Comparison of ENCODE assay signal across 6 worm cellular contexts in the genomic region with DNA sequence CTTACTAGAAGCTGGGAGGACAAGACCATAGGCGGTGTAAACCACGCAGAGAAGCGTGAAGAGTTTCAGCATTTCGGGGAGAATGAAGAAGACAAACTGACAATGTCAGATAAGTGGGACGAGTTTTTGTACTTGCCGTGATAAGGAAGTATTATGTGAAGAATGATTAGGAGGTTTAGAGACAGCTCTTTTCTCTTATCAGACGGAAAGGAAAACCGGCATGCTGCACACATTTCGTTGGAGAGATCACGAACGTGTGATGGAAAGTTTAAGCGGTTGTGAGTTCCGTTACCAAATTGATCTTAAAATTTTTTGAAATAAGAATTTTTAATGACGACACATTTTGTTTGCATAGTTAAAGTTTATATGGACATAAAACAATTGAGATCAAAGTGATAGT.
TF ChIP-seq lines count a peak whose summit lies in the region.

Gene F28H7.3, minus strand, starts transcription at position 159 of the 400 bp plus-strand sequence.

TF ChIP-seq in whole organism, L1 larva, 84 proteins besides CTCF, POLR2A, EP300 and RAD21:
- TF ChIP-seq elt-2 (tag; optimal IDR thresholded peaks at IDR 0.05; lab: Kevin White, UChicago) (peak; percentile 85), efl-1 (optimal IDR thresholded peaks at IDR 0.05; lab: Kevin White, UChicago) (no peak), efl-1 (GFP tag; optimal IDR thresholded peaks at IDR 0.05 in 1 of 2; lab: Kevin White, UChicago) (peak in 1 of 2 experiments; percentile 92), aly-2 (tag; optimal IDR thresholded peaks at IDR 0.05; lab: Kevin White, UChicago) (no peak)

TF ChIP-seq in whole organism, L2 larva, 48 proteins besides CTCF, POLR2A, EP300 and RAD21:
- TF ChIP-seq fos-1 (tag; optimal IDR thresholded peaks at IDR 0.05; lab: Kevin White, UChicago) (peak; percentile 71), sma-9 (GFP tag; optimal IDR thresholded peaks at IDR 0.05; lab: Kevin White, UChicago) (peak; percentile 64), sma-9 (tag; optimal IDR thresholded peaks at IDR 0.05; lab: Kevin White, UChicago) (no peak), crh-2 (tag; optimal IDR thresholded peaks at IDR 0.05; lab: Kevin White, UChicago) (peak; percentile 12), ZK546.5 (tag; optimal IDR thresholded peaks at IDR 0.05; lab: Kevin White, UChicago) (no peak)

TF ChIP-seq in whole organism, L3 larva, 47 proteins besides CTCF, POLR2A, EP300 and RAD21:
- TF ChIP-seq jun-1 (tag; optimal IDR thresholded peaks at IDR 0.05; lab: Kevin White, UChicago) (peak; percentile 61), elt-2 (tag; optimal IDR thresholded peaks at IDR 0.05; lab: Kevin White, UChicago) (peak; percentile 95), mml-1 (tag; optimal IDR thresholded peaks at IDR 0.05; lab: Kevin White, UChicago) (no peak), fos-1 (tag; optimal IDR thresholded peaks at IDR 0.05; lab: Kevin White, UChicago) (no peak), pha-4 (tag; optimal IDR thresholded peaks at IDR 0.05; lab: Kevin White, UChicago) (no peak), pqm-1 (tag; optimal IDR thresholded peaks at IDR 0.05; lab: Kevin White, UChicago) (peak; percentile 96), aly-2 (tag; optimal IDR thresholded peaks at IDR 0.05; lab: Kevin White, UChicago) (no peak)

TF ChIP-seq in whole organism, L4 larva, 104 proteins besides CTCF, POLR2A, EP300 and RAD21 (continues in another document):
- TF ChIP-seq tra-1 (GFP tag; IDR thresholded peaks at IDR 0.05; lab: Robert Waterston, UW): peak; percentile 45; the same call in 1 of the 2 replicates
- TF ChIP-seq madf-5 (GFP tag; IDR thresholded peaks at IDR 0.05; lab: Robert Waterston, UW): no peak
- TF ChIP-seq ama-1 (optimal IDR thresholded peaks at IDR 0.05; lab: Kevin White, UChicago): no peak
- TF ChIP-seq lin-38 (GFP tag; IDR thresholded peaks at IDR 0.05; lab: Robert Waterston, UW): no peak
- no peak for TF ChIP-seq zag-1 (tag; optimal IDR thresholded peaks at IDR 0.05; lab: Kevin White, UChicago)
- no peak for TF ChIP-seq nhr-25 (tag; optimal IDR thresholded peaks at IDR 0.05; lab: Kevin White, UChicago; ENCODE audit: borderline replicate concordance, insufficient read depth)
- TF ChIP-seq mep-1 (tag; optimal IDR thresholded peaks at IDR 0.05; lab: Kevin White, UChicago): no peak
- TF ChIP-seq ceh-62 (tag; optimal IDR thresholded peaks at IDR 0.05; lab: Kevin White, UChicago): no peak
- TF ChIP-seq Y75B8A.6 (GFP tag; IDR thresholded peaks at IDR 0.05; lab: Robert Waterston, UW): no peak
- no peak for TF ChIP-seq zip-11 (GFP tag; IDR thresholded peaks at IDR 0.05; lab: Robert Waterston, UW)
- TF ChIP-seq nhr-28 (tag; optimal IDR thresholded peaks at IDR 0.05; lab: Kevin White, UChicago): peak; percentile 73
- 0 out of 2 replicates have a peak, but pooled peaks have one; percentile 45 for TF ChIP-seq php-3 (GFP tag; IDR thresholded peaks at IDR 0.05; lab: Robert Waterston, UW)
- TF ChIP-seq tag-97 (GFP tag; IDR thresholded peaks at IDR 0.05; lab: Robert Waterston, UW): no peak
- no peak for TF ChIP-seq F10B5.3 (tag; optimal IDR thresholded peaks at IDR 0.05; lab: Kevin White, UChicago)
- TF ChIP-seq dve-1 (tag; optimal IDR thresholded peaks at IDR 0.05; lab: Kevin White, UChicago; ENCODE audit: insufficient read depth): peak; percentile 77
- TF ChIP-seq pha-4 (GFP tag; IDR thresholded peaks at IDR 0.05; lab: Robert Waterston, UW): no peak
- TF ChIP-seq pha-4 (tag; optimal IDR thresholded peaks at IDR 0.05; lab: Kevin White, UChicago): no peak
- TF ChIP-seq hlh-11 (tag; optimal IDR thresholded peaks at IDR 0.05; lab: Kevin White, UChicago): peak; percentile 65
- no peak for TF ChIP-seq Y48G9A.11 (GFP tag; IDR thresholded peaks at IDR 0.05; lab: Robert Waterston, UW)
- TF ChIP-seq nhr-77 (tag; optimal IDR thresholded peaks at IDR 0.05; lab: Kevin White, UChicago): peak; percentile 49
- TF ChIP-seq nhr-11 (tag; optimal IDR thresholded peaks at IDR 0.05; lab: Kevin White, UChicago): no peak
- TF ChIP-seq daf-16 (GFP tag; optimal IDR thresholded peaks at IDR 0.05; lab: Kevin White, UChicago): no peak
- TF ChIP-seq daf-16 (tag; optimal IDR thresholded peaks at IDR 0.05; lab: Kevin White, UChicago): peak; percentile 51
- no peak for TF ChIP-seq sdz-12 (GFP tag; optimal IDR thresholded peaks at IDR 0.05; lab: Kevin White, UChicago)

TF ChIP-seq in whole organism, late embryonic, 69 proteins besides CTCF, POLR2A, EP300 and RAD21:
- TF ChIP-seq unc-86 (tag; optimal IDR thresholded peaks at IDR 0.05; lab: Kevin White, UChicago): no peak
- peak; percentile 78 for TF ChIP-seq elt-2 (tag; optimal IDR thresholded peaks at IDR 0.05; lab: Kevin White, UChicago)

TF ChIP-seq in whole organism, young adult, 124 proteins besides CTCF, POLR2A, EP300 and RAD21:
- TF ChIP-seq lin-26 (GFP tag; IDR thresholded peaks at IDR 0.05; lab: Robert Waterston, UW) (no peak), B0261.1 (tag; optimal IDR thresholded peaks at IDR 0.05; lab: Kevin White, UChicago) (no peak), nhr-80 (tag; optimal IDR thresholded peaks at IDR 0.05; lab: Kevin White, UChicago) (peak; percentile 90), ceh-91 (GFP tag; IDR thresholded peaks at IDR 0.05; lab: Robert Waterston, UW) (no peak), ZK185.1 (tag; optimal IDR thresholded peaks at IDR 0.05; lab: Kevin White, UChicago; ENCODE audit: poor library complexity, severe bottlenecking) (no peak), tlf-1 (GFP tag; optimal IDR thresholded peaks at IDR 0.05; lab: Kevin White, UChicago) (no peak), madf-6 (GFP tag; IDR thresholded peaks at IDR 0.05; lab: Robert Waterston, UW) (no peak), madf-3 (GFP tag; IDR thresholded peaks at IDR 0.05; lab: Robert Waterston, UW) (no peak)
